Fruit fly (Drosophila melanogaster): Measurements from ENCODE around the gene Agpat1.

dm6 chrX:12721111-12721869 lies 43.8 kb upstream of the Agpat1 start:
- TF ChIP-seq CG13204 (GFP tag; optimal IDR thresholded peaks at IDR 0.05) (no peak), EcR (GFP tag; optimal IDR thresholded peaks at IDR 0.05) (no peak), gl (tag; optimal IDR thresholded peaks at IDR 0.05) (no peak), Pif1A (GFP tag; optimal IDR thresholded peaks at IDR 0.05) (no peak), fd96Ca (GFP tag; IDR thresholded peaks at IDR 0.05) (no peak), CG15710 (tag; optimal IDR thresholded peaks at IDR 0.05) (no peak), CG12605 (GFP tag; IDR thresholded peaks at IDR 0.05) (no peak), CG10348 (GFP tag; IDR thresholded peaks at IDR 0.05) (no peak), Pif1B (GFP tag; optimal IDR thresholded peaks at IDR 0.05) (no peak), CG32121 (GFP tag; IDR thresholded peaks at IDR 0.05) (no peak)
